Fruit fly (Drosophila melanogaster) S2 (cell line): ENCODE results near the gene Nf-YA.

Source experiments
- CG8478 ChIP-seq: fragments of >200 bp; optimal IDR thresholded peaks from 2 replicates; lab custom pipeline; 2018
- CTCF ChIP-seq, 2 experiments: fragments of >200 bp; optimal IDR thresholded peaks; 2 replicates each; lab custom pipeline; 2018

- TF ChIP-seq CG8478 (lab: Kevin White, UChicago) (no peak), CTCF (optimal IDR thresholded peaks at IDR 0.05; lab: Kevin White, UChicago) (no peak)
These were observed 20.2 kb upstream of the Nf-YA start for dm6 chr3L:9462247-9462769.
